Worm (Caenorhabditis elegans): Measurements from ENCODE around the gene sea-2.

- TF ChIP-seq ztf-11 (tag; optimal IDR thresholded peaks at IDR 0.05) (no peak), ama-1 (optimal IDR thresholded peaks at IDR 0.05) (no peak), ceh-9 (tag; optimal IDR thresholded peaks at IDR 0.05) (no peak), daf-12 (tag; optimal IDR thresholded peaks at IDR 0.05) (no peak), nhr-28 (tag; optimal IDR thresholded peaks at IDR 0.05) (no peak), nhr-23 (tag; optimal IDR thresholded peaks at IDR 0.05) (no peak)
These were observed 16.1 kb upstream of the sea-2 start, which contains the start of gene Y14H12B.1 for ce11 chrII:3934085-3934484.
